Worm (Caenorhabditis elegans) whole organism, L3 larva: ENCODE data around the gene comt-3.

Experiments
- R02D3.7 ChIP-seq: fragments of 150-350 bp; optimal IDR thresholded peaks from 2 replicates; lab custom pipeline; 2014; ENCODE audit warnings: missing biosample characterization, missing genetic modification characterization
- ZK546.5 ChIP-seq: sonication (generic microtip); optimal IDR thresholded peaks from 2 replicates; lab custom pipeline; 2017; ENCODE audit warnings: missing biosample characterization, missing genetic modification characterization
- aly-2 ChIP-seq: fragments of 150-350 bp; optimal IDR thresholded peaks from 2 replicates; lab custom pipeline; 2014; ENCODE audit warnings: missing biosample characterization, missing genetic modification characterization
- ama-1 ChIP-seq: fragments of 150-350 bp; optimal IDR thresholded peaks from 2 replicates; lab custom pipeline; 2018
- ceh-28 ChIP-seq: fragments of 150-350 bp; optimal IDR thresholded peaks from 2 replicates; lab custom pipeline; 2014; ENCODE audit warnings: missing biosample characterization, missing genetic modification reagents, missing genetic modification characterization
- ceh-82 ChIP-seq: fragments of 150-350 bp; optimal IDR thresholded peaks from 2 replicates; lab custom pipeline; 2014; ENCODE audit warnings: missing biosample characterization, missing genetic modification characterization
- ceh-9 ChIP-seq: sonication (generic microtip); optimal IDR thresholded peaks from 2 replicates; lab custom pipeline; 2018; ENCODE audit warnings: missing biosample characterization, missing genetic modification characterization
- daf-12 ChIP-seq: fragments of 150-350 bp; optimal IDR thresholded peaks from 2 replicates; lab custom pipeline; 2014; ENCODE audit warnings: missing biosample characterization, missing genetic modification reagents, missing genetic modification characterization
- egl-27 ChIP-seq: sonication (generic microtip); optimal IDR thresholded peaks from 4 replicates; lab custom pipeline; 2017; ENCODE audit warnings: missing biosample characterization, missing genetic modification reagents, missing genetic modification characterization
- egl-5 ChIP-seq: fragments of 150-350 bp; optimal IDR thresholded peaks from 2 replicates; lab custom pipeline; 2017; ENCODE audit warnings: missing biosample characterization, missing genetic modification reagents, missing genetic modification characterization, inconsistent platforms
- elt-1 ChIP-seq: fragments of 150-350 bp; optimal IDR thresholded peaks from 2 replicates; lab custom pipeline; 2014; ENCODE audit warnings: missing biosample characterization, missing genetic modification characterization
- elt-2 ChIP-seq: sonication (generic microtip); optimal IDR thresholded peaks from 2 replicates; lab custom pipeline; 2016; ENCODE audit warnings: missing genetic modification reagents, mild to moderate bottlenecking, missing genetic modification characterization, missing compliant biosample characterization
- elt-3 ChIP-seq, 3 experiments: fragments of 150-350 bp in 1 of 3; sonication (generic microtip) in 2 of 3; optimal IDR thresholded peaks; 2 replicates in 2 of 3; 4 replicates in 1 of 3; lab custom pipeline; 2014 to 2017; ENCODE audit warnings: missing biosample characterization in 3 of 3, missing genetic modification characterization in 3 of 3
- eor-1 ChIP-seq, 2 experiments: fragments of 150-350 bp; optimal IDR thresholded peaks; 2 replicates each; lab custom pipeline; 2014 to 2018; ENCODE audit warnings: missing biosample characterization in 2 of 2, missing genetic modification characterization in 2 of 2
- fkh-10 ChIP-seq: sonication (generic microtip); optimal IDR thresholded peaks from 2 replicates; lab custom pipeline; 2017; ENCODE audit warnings: missing biosample characterization, missing genetic modification reagents, missing genetic modification characterization
- fkh-2 ChIP-seq: fragments of 150-350 bp; optimal IDR thresholded peaks from 2 replicates; lab custom pipeline; 2014; ENCODE audit warnings: missing biosample characterization, missing genetic modification reagents, missing genetic modification characterization
- fos-1 ChIP-seq: fragments of 150-350 bp; optimal IDR thresholded peaks from 2 replicates; lab custom pipeline; 2014; ENCODE audit warnings: missing biosample characterization, missing genetic modification characterization
- hmg-11 ChIP-seq: sonication (generic microtip); optimal IDR thresholded peaks from 2 replicates; lab custom pipeline; 2016; ENCODE audit warnings: missing genetic modification characterization, missing compliant biosample characterization
- lin-15B ChIP-seq: fragments of 150-350 bp; optimal IDR thresholded peaks from 2 replicates; lab custom pipeline; 2014; ENCODE audit warnings: missing biosample characterization, missing genetic modification characterization
- lin-39 ChIP-seq: fragments of 150-350 bp; optimal IDR thresholded peaks from 2 replicates; lab custom pipeline; 2018; ENCODE audit warnings: missing biosample characterization, missing genetic modification reagents, missing genetic modification characterization
- lsy-12 ChIP-seq: sonication (generic microtip); optimal IDR thresholded peaks from 2 replicates; lab custom pipeline; 2016; ENCODE audit warnings: mild to moderate bottlenecking, missing genetic modification characterization, missing compliant biosample characterization
- mml-1 ChIP-seq: fragments of 150-350 bp; sonication (generic microtip); optimal IDR thresholded peaks from 3 replicates; lab custom pipeline; 2014; ENCODE audit warnings: missing biosample characterization, missing genetic modification characterization
- nfya-1 ChIP-seq: sonication (generic microtip); optimal IDR thresholded peaks from 2 replicates; lab custom pipeline; 2017; ENCODE audit warnings: missing genetic modification characterization, mild to moderate bottlenecking, missing compliant biosample characterization, antibody characterized with exemption, moderate library complexity; ENCODE audit not compliant: insufficient read depth
- nhr-11 ChIP-seq: fragments of 150-350 bp; optimal IDR thresholded peaks from 2 replicates; lab custom pipeline; 2014; ENCODE audit warnings: missing biosample characterization, missing genetic modification characterization
- nhr-23 ChIP-seq: fragments of 150-350 bp; optimal IDR thresholded peaks from 2 replicates; lab custom pipeline; 2014; ENCODE audit warnings: missing biosample characterization, missing genetic modification reagents, missing genetic modification characterization
- nhr-237 ChIP-seq: fragments of 150-350 bp; optimal IDR thresholded peaks from 2 replicates; lab custom pipeline; 2014; ENCODE audit warnings: missing biosample characterization, missing genetic modification characterization
- nhr-25 ChIP-seq: sonication (generic microtip); optimal IDR thresholded peaks from 2 replicates; lab custom pipeline; 2017; ENCODE audit warnings: missing biosample characterization, missing genetic modification characterization
- nhr-28 ChIP-seq: fragments of 150-350 bp; optimal IDR thresholded peaks from 2 replicates; lab custom pipeline; 2014; ENCODE audit warnings: missing biosample characterization, missing genetic modification characterization
- nhr-76 ChIP-seq: fragments of 150-350 bp; sonication (generic microtip); optimal IDR thresholded peaks from 5 replicates; lab custom pipeline; 2014; ENCODE audit warnings: missing biosample characterization, missing genetic modification characterization
- nhr-77 ChIP-seq: fragments of 150-350 bp; optimal IDR thresholded peaks from 2 replicates; lab custom pipeline; 2014; ENCODE audit warnings: missing biosample characterization, missing genetic modification characterization
- pha-4 ChIP-seq: fragments of 150-350 bp; optimal IDR thresholded peaks from 2 replicates; lab custom pipeline; 2014; ENCODE audit warnings: missing biosample characterization, missing genetic modification reagents, missing genetic modification characterization
- pqm-1 ChIP-seq: fragments of 150-350 bp; optimal IDR thresholded peaks from 2 replicates; lab custom pipeline; 2017; ENCODE audit warnings: missing biosample characterization, missing genetic modification characterization, inconsistent platforms
- sea-2 ChIP-seq: fragments of 150-350 bp; sonication (generic microtip); optimal IDR thresholded peaks from 4 replicates; lab custom pipeline; 2014; ENCODE audit warnings: missing biosample characterization, missing genetic modification reagents, missing genetic modification characterization
- skn-1 ChIP-seq: fragments of 150-350 bp; optimal IDR thresholded peaks from 2 replicates; lab custom pipeline; 2014; ENCODE audit warnings: missing biosample characterization, missing genetic modification characterization
- snpc-4 ChIP-seq: fragments of 150-350 bp; optimal IDR thresholded peaks from 2 replicates; lab custom pipeline; 2014; ENCODE audit warnings: missing biosample characterization, missing genetic modification characterization
- tbx-2 ChIP-seq: sonication (generic microtip); optimal IDR thresholded peaks from 2 replicates; lab custom pipeline; 2016; ENCODE audit warnings: mild to moderate bottlenecking, missing genetic modification characterization, missing compliant biosample characterization
- unc-39 ChIP-seq: sonication (generic microtip); optimal IDR thresholded peaks from 4 replicates; lab custom pipeline; 2017; ENCODE audit warnings: missing biosample characterization, missing genetic modification characterization
- unc-62 ChIP-seq: fragments of 150-350 bp; sonication (generic microtip); optimal IDR thresholded peaks from 4 replicates; lab custom pipeline; 2014; ENCODE audit warnings: missing biosample characterization, missing genetic modification reagents, missing genetic modification characterization
- zag-1 ChIP-seq: fragments of 150-350 bp; optimal IDR thresholded peaks from 2 replicates; lab custom pipeline; 2014; ENCODE audit warnings: missing biosample characterization, missing genetic modification characterization
- ztf-4 ChIP-seq: fragments of 150-350 bp; optimal IDR thresholded peaks from 2 replicates; lab custom pipeline; 2014; ENCODE audit warnings: missing biosample characterization, missing genetic modification characterization

Gene comt-3

DNA sequence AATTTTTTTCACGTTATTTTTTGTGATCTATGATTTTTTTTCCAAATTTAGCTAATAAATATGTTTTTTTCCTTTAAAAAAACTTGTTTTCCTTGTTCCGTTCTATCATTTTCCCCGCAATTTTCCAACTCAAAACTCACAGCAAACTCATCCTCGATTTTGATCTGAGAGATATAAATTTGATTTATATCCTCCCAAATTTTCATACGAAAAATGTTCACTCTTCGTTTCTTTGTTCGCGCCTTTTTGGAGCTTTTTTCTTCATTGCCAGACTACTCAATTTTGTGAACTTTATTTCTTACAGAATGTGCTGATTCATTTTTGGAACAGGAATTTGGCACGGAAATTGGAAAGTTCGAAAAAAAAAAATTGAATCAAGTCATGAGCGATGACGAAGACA, 38.6 kb upstream of the comt-3 start, which contains the start of gene F59A7.14:
Gene F59A7.14 (plus strand): TSS at position 301 of the 400 bp plus-strand sequence.
- no peak for TF ChIP-seq nhr-76 (tag; lab: Kevin White, UChicago)
- TF ChIP-seq ceh-82 (tag; lab: Kevin White, UChicago): no peak
- no peak for TF ChIP-seq lsy-12 (tag; lab: Kevin White, UChicago)
- TF ChIP-seq zag-1 (tag; lab: Kevin White, UChicago): no peak
- no peak for TF ChIP-seq nhr-28
- TF ChIP-seq skn-1 (tag; lab: Kevin White, UChicago): no peak
- no peak for TF ChIP-seq lin-39
- TF ChIP-seq pqm-1 (tag; lab: Kevin White, UChicago): no peak
- no peak for TF ChIP-seq egl-27 (tag; lab: Kevin White, UChicago)
- no peak for TF ChIP-seq nhr-23 (tag; lab: Kevin White, UChicago)
- no peak for TF ChIP-seq hmg-11 (tag; lab: Kevin White, UChicago)
- TF ChIP-seq unc-39 (tag; lab: Kevin White, UChicago): no peak
- no peak for TF ChIP-seq sea-2 (GFP tag; lab: Kevin White, UChicago)
- TF ChIP-seq tbx-2 (tag; lab: Kevin White, UChicago): no peak
- TF ChIP-seq fkh-10 (GFP tag; lab: Kevin White, UChicago): no peak
- no peak for TF ChIP-seq eor-1 (tag; optimal IDR thresholded peaks at IDR 0.05; lab: Kevin White, UChicago)
- TF ChIP-seq elt-1 (tag; lab: Kevin White, UChicago): no peak

DNA sequence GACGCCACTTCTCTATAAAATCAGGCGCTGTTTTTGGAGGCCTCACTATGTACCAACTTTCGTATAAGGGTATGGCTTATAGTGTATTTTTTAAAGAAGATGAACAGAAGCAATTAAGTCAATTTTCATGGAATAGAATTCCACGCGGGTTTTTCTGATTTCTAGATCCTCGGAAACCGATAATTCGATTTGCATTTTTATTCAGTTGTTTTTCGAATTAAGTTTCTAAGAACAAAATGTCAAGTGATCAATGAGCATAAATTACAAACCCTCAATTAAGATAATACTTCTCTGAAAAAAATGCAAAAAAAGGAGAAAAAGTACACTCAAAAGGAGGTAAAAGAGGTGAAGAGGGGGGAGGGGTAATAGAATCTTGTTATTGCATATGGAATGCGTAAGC, 36.1 kb upstream of the comt-3 start:
- TF ChIP-seq lin-39 (no peak), ceh-28 (tag; lab: Kevin White, UChicago) (no peak)
- TF ChIP-seq, all 47 proteins: peak for 0

DNA sequence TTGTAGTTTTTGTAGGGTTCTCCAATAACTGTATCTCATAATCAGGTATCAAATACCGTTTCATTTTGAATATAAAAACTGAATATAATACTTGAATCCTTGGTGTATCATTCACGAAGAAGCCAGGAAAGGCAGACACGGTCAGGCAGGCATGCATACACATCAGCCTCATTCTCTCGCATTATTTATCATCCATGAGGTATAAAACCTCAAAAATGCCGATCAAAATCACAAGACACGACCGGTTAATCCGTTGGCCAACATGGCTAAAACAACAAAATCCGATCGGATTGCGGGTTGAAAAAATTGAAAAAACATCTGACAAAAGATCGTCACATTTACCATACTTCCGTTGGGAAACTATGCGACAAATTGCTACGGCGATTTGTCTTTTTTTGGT, 35.0 kb upstream of the comt-3 start, which contains the start of gene F59A7.5:
Gene F59A7.5 (plus strand): TSS at position 301 of the 400 bp plus-strand sequence.
- TF ChIP-seq nhr-77 (tag; lab: Kevin White, UChicago) (no peak), ceh-9 (tag; lab: Kevin White, UChicago) (no peak), hmg-11 (tag; lab: Kevin White, UChicago) (no peak), ZK546.5 (tag; lab: Kevin White, UChicago) (no peak), snpc-4 (tag; lab: Kevin White, UChicago) (no peak), nhr-237 (tag; lab: Kevin White, UChicago) (no peak), nhr-25 (tag; lab: Kevin White, UChicago) (no peak), ztf-4 (tag; lab: Kevin White, UChicago) (no peak), nhr-11 (tag; lab: Kevin White, UChicago) (no peak), egl-5 (no peak), pha-4 (no peak), elt-3 (tag; optimal IDR thresholded peaks at IDR 0.05; lab: Kevin White, UChicago) (no peak), lsy-12 (tag; lab: Kevin White, UChicago) (no peak)

DNA sequence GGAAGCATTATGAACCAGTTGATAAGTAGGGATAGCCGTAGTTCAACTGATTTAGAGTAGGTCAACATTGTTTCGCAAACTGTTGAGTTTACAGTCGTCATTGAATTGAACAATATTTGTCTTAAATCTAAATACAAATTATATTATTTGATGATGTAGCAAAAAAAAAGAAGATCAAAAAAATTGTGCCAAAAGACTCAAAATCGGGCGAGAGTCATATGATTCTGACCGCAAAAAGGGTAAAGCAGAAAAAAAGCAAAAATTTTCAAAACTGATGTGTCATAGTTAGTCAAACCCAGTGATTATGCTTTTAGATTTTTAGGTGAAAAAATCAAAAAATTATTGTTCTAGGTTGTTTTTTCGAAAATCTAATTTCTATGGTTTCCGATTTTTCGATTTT, 29.6 kb upstream of the comt-3 start, which contains the start of gene srab-13:
Gene srab-13 (minus strand): TSS at position 101 of the 400 bp plus-strand sequence.
- TF ChIP-seq egl-27 (tag; lab: Kevin White, UChicago) (no peak), lin-15B (no peak), nhr-237 (tag; lab: Kevin White, UChicago) (no peak), lin-39 (no peak), elt-3 (tag; optimal IDR thresholded peaks at IDR 0.05; lab: Kevin White, UChicago) (no peak), R02D3.7 (tag; lab: Kevin White, UChicago) (no peak), ama-1 (no peak), ceh-9 (tag; lab: Kevin White, UChicago) (no peak), nfya-1 (tag; lab: Kevin White, UChicago) (no peak), aly-2 (tag; lab: Kevin White, UChicago) (no peak), nhr-23 (tag; lab: Kevin White, UChicago) (no peak), nhr-76 (tag; lab: Kevin White, UChicago) (no peak), elt-2 (tag; lab: Kevin White, UChicago) (no peak)

DNA sequence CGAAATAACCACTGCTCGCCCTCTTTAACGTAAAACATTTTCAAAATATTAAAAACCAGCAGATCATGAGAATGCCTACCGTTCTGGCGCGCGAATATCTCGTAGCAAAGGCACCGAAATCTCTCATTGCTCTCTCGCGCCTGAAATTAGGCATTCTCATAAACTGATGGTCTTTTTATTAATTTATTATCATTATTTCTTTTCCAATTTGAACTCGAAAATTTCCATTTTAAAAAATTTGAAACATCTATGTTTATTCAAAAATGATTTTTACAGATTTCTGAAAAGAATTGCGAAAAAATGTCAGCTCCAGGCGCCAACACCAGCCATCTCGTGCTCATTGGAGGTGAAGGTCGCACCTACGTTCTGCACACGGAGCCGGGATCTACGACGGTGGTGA, 27.5 kb upstream of the comt-3 start, which contains the start of gene F59A7.12:
Gene F59A7.12 (plus strand): TSS at position 301 of the 400 bp plus-strand sequence.
- TF ChIP-seq aly-2 (tag; lab: Kevin White, UChicago) (no peak), lin-15B (no peak), daf-12 (no peak), unc-62 (no peak), nfya-1 (tag; lab: Kevin White, UChicago) (no peak), R02D3.7 (tag; lab: Kevin White, UChicago) (no peak), nhr-11 (tag; lab: Kevin White, UChicago) (no peak), ZK546.5 (tag; lab: Kevin White, UChicago) (no peak), elt-2 (tag; lab: Kevin White, UChicago) (no peak), fkh-2 (tag; lab: Kevin White, UChicago) (no peak), pqm-1 (tag; lab: Kevin White, UChicago) (no peak), pha-4 (no peak), fos-1 (tag; lab: Kevin White, UChicago) (no peak), mml-1 (tag; lab: Kevin White, UChicago) (no peak)
